Worm (Caenorhabditis elegans): ENCODE data around the gene fbxc-7.
"Not testable (repeated sequence)": the region's sequence is repeated elsewhere in the genome, so short reads cannot be mapped to it uniquely, and the experiment has no call there.

The fbxc-7 gene

ce11 chrII:954626-955025 lies at the start of gene fbxc-7:
fbxc-7 (plus strand) TSS chrII:954926.
- TF ChIP-seq dao-5, him-1, W03F9.2 (tag; optimal IDR thresholded peaks at IDR 0.05): not testable (repeated sequence)

DNA sequence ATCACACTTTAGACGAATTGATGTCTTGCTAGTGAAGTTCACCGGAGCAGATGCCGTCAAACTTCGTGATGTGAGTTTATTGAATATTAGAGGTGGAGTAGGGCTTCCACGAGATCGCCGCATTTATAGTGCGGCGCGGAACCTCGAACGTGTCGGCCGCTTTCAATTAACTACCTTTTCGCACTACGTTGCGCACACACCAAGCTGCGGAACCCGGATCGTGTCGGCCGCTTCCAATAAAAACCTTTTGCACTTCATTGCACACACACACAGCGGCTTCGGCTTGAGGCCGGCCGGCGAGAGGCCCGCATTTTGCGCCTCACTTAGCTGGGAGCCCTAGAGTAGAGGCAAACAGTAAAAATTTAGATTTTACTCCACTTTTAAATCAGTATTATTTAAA lies 49.4 kb upstream of the fbxc-7 start:
- no peak for TF ChIP-seq dao-5 (tag; optimal IDR thresholded peaks at IDR 0.05)
- TF ChIP-seq him-1 (tag; optimal IDR thresholded peaks at IDR 0.05) = no peak
- no peak for TF ChIP-seq W03F9.2 (tag; optimal IDR thresholded peaks at IDR 0.05)

DNA sequence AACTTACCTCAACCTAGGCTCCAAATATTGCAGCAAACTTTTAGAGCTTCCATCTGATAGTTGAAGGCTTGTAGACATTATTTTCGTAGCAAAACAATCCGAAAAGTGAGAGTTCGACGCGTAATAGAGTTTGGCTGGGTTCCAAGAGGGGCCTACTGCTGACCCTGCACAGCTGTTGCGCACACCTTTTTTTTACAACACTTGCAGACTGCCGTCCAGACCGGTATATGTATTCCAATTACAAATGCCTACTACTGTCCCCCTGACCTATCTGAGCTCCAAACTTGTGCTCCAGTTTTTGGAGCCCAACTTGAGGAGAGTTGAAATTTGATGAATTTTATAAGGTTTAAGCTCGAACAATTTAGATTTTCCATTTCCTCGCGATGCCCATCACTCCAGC lies 45.2 kb upstream of the fbxc-7 start, which contains the start of the genes fbxc-24 and fbxc-27:
TSS of gene fbxc-24 (minus strand) at position 101 of the 400 bp plus-strand sequence.
TSS of gene fbxc-27 (plus strand) at position 216 of the 400 bp plus-strand sequence.
- TF ChIP-seq W03F9.2 (tag; optimal IDR thresholded peaks at IDR 0.05) (no peak), him-1 (tag; optimal IDR thresholded peaks at IDR 0.05) (no peak)

DNA sequence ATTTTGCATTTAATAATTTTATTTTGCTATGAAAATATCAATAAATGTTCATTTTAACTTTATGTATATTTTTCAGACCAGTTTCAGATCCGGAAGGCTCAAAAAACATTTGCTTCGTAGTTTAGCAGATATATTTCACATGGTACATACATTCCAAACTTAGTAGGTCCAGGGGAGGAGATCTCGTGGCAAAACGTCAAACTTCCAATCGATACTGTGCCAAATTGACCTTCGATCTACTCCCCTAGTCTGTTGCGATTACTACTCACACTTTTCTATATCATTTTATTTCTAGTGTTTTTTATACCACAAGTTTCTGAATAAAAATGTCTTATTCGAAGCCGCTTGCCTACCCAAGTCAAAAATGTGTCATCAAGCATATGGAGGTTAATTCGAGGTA lies 43.0 kb upstream of the fbxc-7 start, which contains the start of gene fbxc-31:
TSS of gene fbxc-31 (plus strand) at position 301 of the 400 bp plus-strand sequence.
- TF ChIP-seq dao-5 (tag; optimal IDR thresholded peaks at IDR 0.05) (no peak), him-1 (tag; optimal IDR thresholded peaks at IDR 0.05) (no peak), W03F9.2 (tag; optimal IDR thresholded peaks at IDR 0.05) (no peak)

DNA sequence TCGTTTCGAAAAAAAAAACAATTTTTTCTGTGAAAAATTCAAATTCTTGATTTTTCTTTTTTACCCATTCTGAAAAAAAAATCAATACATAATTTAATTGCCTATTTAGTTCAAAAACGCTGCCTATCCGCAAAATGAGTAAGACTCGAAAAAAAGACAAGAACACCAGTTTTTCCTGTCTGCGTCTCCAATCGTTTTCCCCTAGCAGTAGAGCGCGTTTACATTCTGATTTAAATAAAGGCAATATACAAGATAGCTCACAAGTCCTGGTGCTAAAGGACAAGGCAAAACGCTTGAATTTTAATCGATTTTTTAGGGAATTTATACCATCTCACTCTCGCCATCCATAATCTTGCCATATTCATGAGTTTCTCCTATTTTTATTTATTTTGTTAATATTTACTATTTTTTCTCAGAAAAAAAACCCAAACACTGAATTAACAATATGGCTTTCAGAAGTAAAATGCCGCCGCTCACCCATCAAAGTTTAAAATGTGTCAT lies 41.5 kb upstream of the fbxc-7 start, which contains the start of gene fbxc-33:
TSS of gene fbxc-33 (plus strand) at position 451 of the 501 bp plus-strand sequence.
- no peak for TF ChIP-seq him-1 (tag; optimal IDR thresholded peaks at IDR 0.05)
- no peak for TF ChIP-seq W03F9.2 (tag; optimal IDR thresholded peaks at IDR 0.05)

DNA sequence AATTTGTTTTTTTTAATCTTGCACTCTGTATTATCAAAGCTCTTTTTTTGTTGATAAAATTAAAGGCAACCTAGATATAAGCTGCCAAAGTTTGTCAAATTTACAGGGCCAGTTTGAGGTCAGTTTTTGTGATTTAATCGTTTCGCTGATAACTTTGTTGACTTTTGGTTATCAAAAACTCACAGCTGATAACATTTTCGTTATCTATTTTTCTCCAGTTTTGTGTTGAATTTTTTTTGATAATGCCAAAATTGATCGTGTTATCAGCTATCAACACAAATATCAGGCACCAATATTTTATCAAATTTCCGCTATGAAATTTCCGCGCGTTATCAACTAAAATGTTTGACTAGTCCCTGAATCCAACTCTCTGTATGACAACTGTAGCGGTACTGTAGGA lies 39.5 kb upstream of the fbxc-7 start:
- no peak for TF ChIP-seq W03F9.2 (tag; optimal IDR thresholded peaks at IDR 0.05)

ce11 chrII:915780-916179 lies 38.9 kb upstream of the fbxc-7 start, which contains the start of gene fbxc-29:
fbxc-29 (plus strand) TSS chrII:916080.
- no peak for TF ChIP-seq W03F9.2 (tag; optimal IDR thresholded peaks at IDR 0.05)
- no peak for TF ChIP-seq dao-5 (tag; optimal IDR thresholded peaks at IDR 0.05)
- no peak for TF ChIP-seq him-1 (tag; optimal IDR thresholded peaks at IDR 0.05)

DNA sequence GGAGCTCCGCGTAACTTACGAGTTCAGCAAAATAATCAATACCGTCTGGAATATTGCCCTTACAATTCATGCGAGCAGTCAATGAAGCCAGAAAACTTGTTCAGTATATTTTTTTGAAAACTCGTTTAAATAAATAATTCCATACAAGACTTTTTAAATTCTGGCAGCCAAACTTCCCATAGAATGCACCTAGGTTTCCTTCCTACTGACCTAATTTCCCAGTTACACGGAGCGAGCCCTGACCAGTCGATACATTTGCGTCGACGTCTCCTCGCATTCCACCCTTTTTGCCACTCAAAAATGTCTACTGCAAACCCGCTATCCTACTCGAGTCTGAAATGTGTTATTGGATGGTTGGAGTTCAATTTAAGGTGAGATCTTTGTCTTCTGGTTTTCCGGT lies 37.4 kb upstream of the fbxc-7 start, which contains the start of gene fbxc-30:
TSS of gene fbxc-30 (plus strand) at position 301 of the 400 bp plus-strand sequence.
- no peak for TF ChIP-seq dao-5 (tag; optimal IDR thresholded peaks at IDR 0.05)
- no peak for TF ChIP-seq him-1 (tag; optimal IDR thresholded peaks at IDR 0.05)
- TF ChIP-seq W03F9.2 (tag; optimal IDR thresholded peaks at IDR 0.05) = no peak

DNA sequence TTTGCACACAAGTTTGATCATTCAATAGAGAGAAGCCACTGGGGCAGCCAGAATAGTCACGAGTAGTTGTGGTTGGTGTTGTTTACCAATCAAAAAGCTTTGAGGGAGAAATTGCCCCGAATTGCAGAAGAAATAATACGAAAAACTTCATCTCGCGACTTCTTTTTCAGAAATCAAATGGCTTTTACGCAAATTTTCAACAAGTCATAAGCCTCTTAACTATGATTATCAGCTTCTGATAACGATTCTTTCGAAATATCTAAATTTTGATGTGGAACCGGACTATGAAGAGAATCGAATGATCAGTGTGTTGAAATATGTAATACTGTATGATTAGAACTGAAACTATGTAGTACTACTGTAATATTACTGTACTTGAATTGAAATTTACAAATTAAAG lies 34.4 kb upstream of the fbxc-7 start:
- TF ChIP-seq him-1 (tag; optimal IDR thresholded peaks at IDR 0.05) (no peak), dao-5 (tag; optimal IDR thresholded peaks at IDR 0.05) (no peak), W03F9.2 (tag; optimal IDR thresholded peaks at IDR 0.05) (no peak)

DNA sequence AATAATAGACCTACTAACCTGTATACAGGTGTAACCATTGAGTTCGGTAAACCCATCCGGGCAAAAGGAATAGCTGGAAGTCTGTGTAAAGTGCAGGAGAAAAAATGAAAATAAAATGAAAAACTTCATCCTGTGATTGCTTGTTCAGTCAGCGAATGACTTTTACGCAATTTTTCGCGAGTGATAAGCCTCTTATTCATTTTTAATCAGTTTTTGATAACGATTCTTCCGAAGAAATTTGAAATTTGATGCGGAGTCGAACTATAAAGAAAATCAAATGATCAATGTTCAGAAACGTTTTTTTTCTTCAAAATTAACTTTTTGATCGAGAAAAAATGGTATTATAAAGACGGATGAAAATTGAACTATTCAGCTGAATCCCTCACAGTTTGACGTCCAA lies 31.9 kb upstream of the fbxc-7 start:
- TF ChIP-seq W03F9.2 (tag; optimal IDR thresholded peaks at IDR 0.05) (no peak), him-1 (tag; optimal IDR thresholded peaks at IDR 0.05) (no peak), dao-5 (tag; optimal IDR thresholded peaks at IDR 0.05) (no peak)

ce11 chrII:923521-923920 lies 31.2 kb upstream of the fbxc-7 start, which contains the start of gene fbxc-28:
fbxc-28 (plus strand) TSS chrII:923821.
- TF ChIP-seq dao-5 (tag; optimal IDR thresholded peaks at IDR 0.05) (no peak), W03F9.2 (tag; optimal IDR thresholded peaks at IDR 0.05) (no peak), him-1 (tag; optimal IDR thresholded peaks at IDR 0.05) (no peak)

DNA sequence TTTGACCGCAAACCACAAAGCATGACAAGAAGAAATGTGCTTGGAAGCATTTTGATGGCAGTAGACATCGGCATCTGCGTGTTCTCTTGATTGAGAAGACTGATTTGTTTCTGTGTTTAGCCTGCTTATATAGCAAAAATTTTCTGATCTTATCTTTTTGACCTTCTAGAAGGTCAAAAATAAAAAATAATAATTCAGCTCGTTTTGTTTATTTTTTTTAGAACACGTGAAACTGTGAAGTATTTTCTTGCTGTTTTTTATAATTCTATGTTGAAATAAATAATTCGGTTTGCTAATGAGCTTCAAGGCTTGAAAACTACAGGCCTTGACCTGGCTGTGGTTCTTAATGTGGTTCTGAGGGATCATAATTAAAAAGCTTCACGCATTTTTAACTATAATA lies 27.4 kb upstream of the fbxc-7 start, which contains the start of gene R07C3.13:
TSS of gene R07C3.13 (minus strand) at position 101 of the 400 bp plus-strand sequence.
- no peak for TF ChIP-seq W03F9.2 (tag; optimal IDR thresholded peaks at IDR 0.05)
- no peak for TF ChIP-seq dao-5 (tag; optimal IDR thresholded peaks at IDR 0.05)
- TF ChIP-seq him-1 (tag; optimal IDR thresholded peaks at IDR 0.05) = no peak

ce11 chrII:930871-931270 lies 23.9 kb upstream of the fbxc-7 start, which contains the start of gene fbxc-34:
fbxc-34 (plus strand) TSS chrII:931171.
- TF ChIP-seq him-1, dao-5, W03F9.2 (tag; optimal IDR thresholded peaks at IDR 0.05): not testable (repeated sequence)

DNA sequence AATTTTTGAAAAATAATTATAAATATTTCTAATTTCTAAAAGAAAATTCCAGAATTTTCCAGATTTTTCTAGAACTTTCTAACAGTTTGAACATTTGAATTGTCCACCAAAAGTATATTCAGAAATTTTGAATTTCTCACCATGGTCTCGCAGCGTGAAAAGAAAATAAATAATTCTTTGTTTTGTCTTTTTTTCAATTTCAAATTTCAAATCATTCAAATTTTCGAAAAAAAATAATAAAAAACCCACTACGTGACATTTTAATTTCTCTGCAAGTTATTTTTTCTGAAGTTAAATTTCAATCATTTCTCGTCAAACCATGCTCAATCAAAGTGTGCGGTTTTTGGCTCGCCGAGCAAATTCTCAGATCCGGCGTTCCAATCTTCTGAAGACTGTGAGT lies 22.0 kb upstream of the fbxc-7 start, which contains the start of gene acs-15:
TSS of gene acs-15 (plus strand) at position 301 of the 400 bp plus-strand sequence.
- no peak for TF ChIP-seq him-1 (tag; optimal IDR thresholded peaks at IDR 0.05)
- TF ChIP-seq dao-5 (tag; optimal IDR thresholded peaks at IDR 0.05) = no peak
- TF ChIP-seq W03F9.2 (tag; optimal IDR thresholded peaks at IDR 0.05) = no peak

DNA sequence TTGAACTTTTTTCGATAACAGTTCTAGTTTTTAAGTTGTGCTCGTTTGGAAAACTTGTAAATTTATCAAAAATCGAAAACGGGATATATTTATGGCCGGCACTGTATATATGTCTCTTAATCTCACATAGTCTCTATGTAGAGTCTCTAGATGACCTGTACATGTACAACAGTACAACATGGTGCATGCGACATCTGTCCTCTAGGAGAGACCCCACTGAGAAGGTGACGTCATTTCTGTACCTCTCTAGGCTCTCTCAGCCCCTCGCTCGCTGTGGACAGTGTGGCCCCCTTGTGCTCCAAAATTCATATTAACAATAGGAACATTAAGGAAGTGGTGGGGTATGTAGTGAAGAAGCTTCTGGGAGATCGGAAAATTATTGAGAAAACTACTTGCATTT lies 17.5 kb upstream of the fbxc-7 start:
- TF ChIP-seq dao-5 (tag; optimal IDR thresholded peaks at IDR 0.05) = no peak
- TF ChIP-seq W03F9.2 (tag; optimal IDR thresholded peaks at IDR 0.05) = no peak
- no peak for TF ChIP-seq him-1 (tag; optimal IDR thresholded peaks at IDR 0.05)
